Fruit fly (Drosophila melanogaster): ENCODE results near the gene CG12420.

Gene CG12420

DNA sequence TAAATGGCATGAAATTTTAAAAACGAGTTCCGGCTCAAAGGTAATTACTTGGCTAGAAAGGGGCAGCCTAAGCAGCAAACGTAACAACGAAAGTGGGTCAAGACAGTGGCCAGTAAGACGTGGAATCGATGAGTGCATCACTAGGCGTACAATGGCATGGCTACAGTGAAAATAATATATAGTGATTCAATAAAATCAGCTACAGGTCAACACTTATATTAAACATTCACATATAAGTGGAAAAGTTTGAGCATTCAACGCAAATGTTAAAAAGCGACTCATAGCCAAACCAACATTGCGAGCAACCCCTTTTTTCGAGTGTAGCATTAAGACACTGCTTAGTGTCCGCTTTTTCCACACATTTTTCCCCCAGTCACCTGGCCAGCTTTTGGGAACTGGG, 5.5 kb downstream of the CG12420 start:
- TF ChIP-seq Sox102F (GFP tag; optimal IDR thresholded peaks at IDR 0.05) (no peak), dsx (GFP tag; optimal IDR thresholded peaks at IDR 0.05; ENCODE audit: poor library complexity, severe bottlenecking) (no peak), CG1621 (tag; optimal IDR thresholded peaks at IDR 0.05) (no peak), CG3919 (GFP tag; optimal IDR thresholded peaks at IDR 0.05) (no peak), svp (GFP tag) (no peak), CG32006 (GFP tag; optimal IDR thresholded peaks at IDR 0.05) (peak; percentile 25), Hr39 (GFP tag; optimal IDR thresholded peaks at IDR 0.05) (no peak), Ets96B (tag; optimal IDR thresholded peaks at IDR 0.05) (no peak), Eip78C (GFP tag) (no peak), CG6163 (GFP tag; IDR thresholded peaks at IDR 0.05) (0 out of 3 replicates have a peak, but pooled peaks have one; percentile 21), Lpt (GFP tag; optimal IDR thresholded peaks at IDR 0.05) (no peak), fkh (GFP tag; optimal IDR thresholded peaks at IDR 0.05) (no peak)

DNA sequence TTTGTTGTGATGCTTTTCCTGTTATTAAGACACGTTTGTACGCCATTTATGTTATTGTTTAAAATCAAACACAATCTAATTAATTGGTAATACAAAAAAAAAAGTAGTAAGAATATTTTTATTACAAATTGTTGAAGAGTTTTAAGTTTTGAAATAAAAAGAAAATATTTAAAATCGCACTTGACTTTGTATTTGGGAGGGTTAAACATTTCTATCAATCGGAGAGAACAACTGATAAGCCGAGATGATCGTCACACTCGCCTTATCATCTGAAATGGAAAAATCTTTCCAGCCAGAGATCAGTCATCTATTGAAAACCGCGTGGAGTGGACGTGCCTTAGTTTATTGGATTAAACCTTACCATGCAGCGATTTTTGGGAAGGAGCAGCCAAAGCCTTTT, 28.7 kb downstream of the CG12420 start, which contains the start of gene CG3999:
Gene CG3999, plus strand, starts transcription at position 301 of the 400 bp plus-strand sequence.
- no peak for TF ChIP-seq fkh (GFP tag; optimal IDR thresholded peaks at IDR 0.05)
- TF ChIP-seq Hr39 (GFP tag; optimal IDR thresholded peaks at IDR 0.05), result no peak
- no peak for TF ChIP-seq CG6276 (GFP tag; optimal IDR thresholded peaks at IDR 0.05)
- no peak for TF ChIP-seq Sox15 (GFP tag; optimal IDR thresholded peaks at IDR 0.05)
- no peak for TF ChIP-seq Eip75B (GFP tag; optimal IDR thresholded peaks at IDR 0.05)
- TF ChIP-seq CG11762 (GFP tag; optimal IDR thresholded peaks at IDR 0.05; ENCODE audit: insufficient read depth), result no peak
- TF ChIP-seq OdsH (GFP tag; optimal IDR thresholded peaks at IDR 0.05), result no peak
- no peak for TF ChIP-seq Eip78C (GFP tag)
- no peak for TF ChIP-seq CG34406 (GFP tag; optimal IDR thresholded peaks at IDR 0.05)
- TF ChIP-seq Blimp-1 (GFP tag; optimal IDR thresholded peaks at IDR 0.05), result no peak
- no peak for TF ChIP-seq Ets21C (GFP tag; optimal IDR thresholded peaks at IDR 0.05)
- no peak for TF ChIP-seq Ets96B (tag; optimal IDR thresholded peaks at IDR 0.05)
- TF ChIP-seq lz (GFP tag; optimal IDR thresholded peaks at IDR 0.05), result no peak
- no peak for TF ChIP-seq salr (GFP tag; optimal IDR thresholded peaks at IDR 0.05)
- TF ChIP-seq Eip93F (GFP tag; optimal IDR thresholded peaks at IDR 0.05), result no peak
- TF ChIP-seq ss (GFP tag; optimal IDR thresholded peaks at IDR 0.05), result no peak
- TF ChIP-seq fd85E (GFP tag; optimal IDR thresholded peaks at IDR 0.05), result no peak
- TF ChIP-seq CG8119 (GFP tag; IDR thresholded peaks at IDR 0.05), result no peak
- no peak for TF ChIP-seq CG8632 (GFP tag; optimal IDR thresholded peaks at IDR 0.05)

DNA sequence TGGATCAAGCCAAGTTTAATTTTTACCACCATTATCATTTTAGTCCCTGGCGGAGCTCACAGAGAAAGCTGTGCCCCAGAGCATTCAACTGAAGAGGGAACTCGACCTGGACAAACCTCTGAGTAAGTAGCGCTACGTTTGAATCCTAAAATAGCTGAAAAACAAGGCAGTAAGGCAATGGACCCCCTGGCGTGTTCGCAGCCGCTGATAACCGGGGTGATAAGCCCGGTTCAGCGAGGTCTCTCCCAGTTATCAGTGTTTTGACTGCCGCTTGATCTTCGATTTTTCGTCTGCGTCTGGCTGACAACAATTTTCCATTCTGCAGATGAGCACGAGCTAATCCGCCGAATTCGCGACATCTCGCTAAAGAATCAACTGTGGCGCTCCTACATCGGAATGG, 29.3 kb downstream of the CG12420 start:
- TF ChIP-seq CG10631 (GFP tag; optimal IDR thresholded peaks at IDR 0.05) (no peak), CG11902 (GFP tag; optimal IDR thresholded peaks at IDR 0.05) (no peak), svp (GFP tag) (peak; percentile 96), vri (GFP tag; optimal IDR thresholded peaks at IDR 0.05) (no peak), ss (GFP tag; optimal IDR thresholded peaks at IDR 0.05) (no peak), CG6276 (GFP tag; optimal IDR thresholded peaks at IDR 0.05) (no peak), Sox102F (GFP tag; optimal IDR thresholded peaks at IDR 0.05) (no peak)

DNA sequence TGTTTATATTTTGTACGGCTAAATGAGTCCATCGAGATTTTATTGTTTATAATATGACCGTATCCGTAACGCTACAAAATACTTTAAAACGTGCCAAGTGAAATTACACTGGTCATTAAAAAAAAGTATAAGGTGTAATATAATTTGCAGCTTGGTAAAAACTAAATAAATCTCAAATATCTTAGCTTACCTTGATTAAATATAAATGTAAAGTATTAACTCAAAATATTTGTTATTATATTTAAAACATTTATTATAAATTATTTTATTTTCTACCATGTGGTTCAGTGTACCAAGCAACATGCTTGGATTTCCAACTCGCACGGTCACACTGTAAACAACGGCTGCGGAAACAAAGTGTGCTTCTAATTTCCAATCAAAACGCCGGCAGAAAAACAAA, 39.3 kb downstream of the CG12420 start, which contains the start of the genes Sirt6 and pont:
Gene Sirt6, minus strand, starts transcription at position 50 of the 400 bp plus-strand sequence.
Gene pont, plus strand, starts transcription at position 324 of the 400 bp plus-strand sequence.
- TF ChIP-seq fd85E (GFP tag; optimal IDR thresholded peaks at IDR 0.05) (peak; percentile 17), fd59A (GFP tag; optimal IDR thresholded peaks at IDR 0.05) (peak; percentile 77), Smox (GFP tag; optimal IDR thresholded peaks at IDR 0.05) (peak; percentile 81), net (GFP tag; optimal IDR thresholded peaks at IDR 0.05) (peak; percentile 89), fkh (GFP tag; optimal IDR thresholded peaks at IDR 0.05) (peak; percentile 94), Sox15 (GFP tag; optimal IDR thresholded peaks at IDR 0.05) (peak; percentile 90), CG10669 (GFP tag; optimal IDR thresholded peaks at IDR 0.05) (peak; percentile 93), topi (GFP tag; optimal IDR thresholded peaks at IDR 0.05) (peak; percentile 83), Lpt (GFP tag; optimal IDR thresholded peaks at IDR 0.05) (peak; percentile 89), Sox102F (GFP tag; optimal IDR thresholded peaks at IDR 0.05) (peak; percentile 79), CG6792 (GFP tag; optimal IDR thresholded peaks at IDR 0.05) (peak; percentile 90), CG6808 (GFP tag; optimal IDR thresholded peaks at IDR 0.05) (peak; percentile 79), Ets96B (tag; optimal IDR thresholded peaks at IDR 0.05) (peak; percentile 96), CG11902 (GFP tag; optimal IDR thresholded peaks at IDR 0.05) (peak; percentile 90), CG34406 (GFP tag; optimal IDR thresholded peaks at IDR 0.05) (peak; percentile 95), Met (GFP tag; optimal IDR thresholded peaks at IDR 0.05) (peak; percentile 83), CG11294 (GFP tag; IDR thresholded peaks at IDR 0.05) (no peak), CG16779 (tag; optimal IDR thresholded peaks at IDR 0.05) (peak; percentile 83), svp (GFP tag) (peak; percentile 94), CG8119 (GFP tag; IDR thresholded peaks at IDR 0.05) (no peak), spab (GFP tag; optimal IDR thresholded peaks at IDR 0.05) (peak; percentile 85), acj6 (GFP tag; optimal IDR thresholded peaks at IDR 0.05) (peak; percentile 95), CG10631 (GFP tag; optimal IDR thresholded peaks at IDR 0.05) (peak; percentile 96), CG6854 (GFP tag; optimal IDR thresholded peaks at IDR 0.05) (peak; percentile 70), CG1621 (tag; optimal IDR thresholded peaks at IDR 0.05) (peak; percentile 79), CG32006 (GFP tag; optimal IDR thresholded peaks at IDR 0.05) (peak; percentile 95), dac (GFP tag; optimal IDR thresholded peaks at IDR 0.05) (peak; percentile 54), Eip78C (GFP tag) (peak; percentile 97)

Data from whole organism, prepupa.